Fruit fly (Drosophila melanogaster): Measurements from ENCODE around the gene CG4658.

- TF ChIP-seq Myc (optimal IDR thresholded peaks at IDR 0.05) = no peak
- TF ChIP-seq sage (GFP tag; optimal IDR thresholded peaks at IDR 0.05) = no peak
- no peak for TF ChIP-seq HLH106 (tag; optimal IDR thresholded peaks at IDR 0.05)
- no peak for TF ChIP-seq br (GFP tag; optimal IDR thresholded peaks at IDR 0.05)
- no peak for TF ChIP-seq dmrt93B (GFP tag; optimal IDR thresholded peaks at IDR 0.05)
- no peak for TF ChIP-seq woc (GFP tag; optimal IDR thresholded peaks at IDR 0.05)
- no peak for TF ChIP-seq GATAd (GFP tag; optimal IDR thresholded peaks at IDR 0.05)
- no peak for TF ChIP-seq Vsx2 (GFP tag; optimal IDR thresholded peaks at IDR 0.05; ENCODE audit: partially characterized antibody)
- TF ChIP-seq ey (GFP tag; optimal IDR thresholded peaks at IDR 0.05) = no peak
Measured at dm6 chr2L:9908468-9908967, 48.4 kb upstream of the CG4658 start, which contains the start of gene CG13124.

Data from whole organism, wandering third instar larva.